Fruit fly (Drosophila melanogaster) whole organism, embryonic: ENCODE data around the gene CG32708.

ENCODE experiments used
- CG13123 ChIP-seq: fragments of 200-800 bp; sonication (Bioruptor generic); optimal IDR thresholded peaks from 2 replicates; lab custom pipeline; 2016; ENCODE audit warnings: missing biosample characterization, missing genetic modification characterization
- CG4730 ChIP-seq: fragments of 200-800 bp; sonication (Bioruptor generic); IDR thresholded peaks from 2 replicates; pipeline ENCODE4 v1.3.6; 2022; ENCODE audit warnings: missing biosample characterization, missing genetic modification characterization
- CTCF ChIP-seq: fragments of 200-800 bp; sonication (Bioruptor generic); optimal IDR thresholded peaks from 2 replicates; lab custom pipeline; 2017; ENCODE audit warnings: missing biosample characterization, mild to moderate bottlenecking, missing genetic modification characterization, moderate library complexity
- eyg ChIP-seq: fragments of 200-800 bp; sonication (Bioruptor generic); optimal IDR thresholded peaks from 3 replicates; lab custom pipeline; 2016; ENCODE audit warnings: missing biosample characterization, missing genetic modification characterization

DNA sequence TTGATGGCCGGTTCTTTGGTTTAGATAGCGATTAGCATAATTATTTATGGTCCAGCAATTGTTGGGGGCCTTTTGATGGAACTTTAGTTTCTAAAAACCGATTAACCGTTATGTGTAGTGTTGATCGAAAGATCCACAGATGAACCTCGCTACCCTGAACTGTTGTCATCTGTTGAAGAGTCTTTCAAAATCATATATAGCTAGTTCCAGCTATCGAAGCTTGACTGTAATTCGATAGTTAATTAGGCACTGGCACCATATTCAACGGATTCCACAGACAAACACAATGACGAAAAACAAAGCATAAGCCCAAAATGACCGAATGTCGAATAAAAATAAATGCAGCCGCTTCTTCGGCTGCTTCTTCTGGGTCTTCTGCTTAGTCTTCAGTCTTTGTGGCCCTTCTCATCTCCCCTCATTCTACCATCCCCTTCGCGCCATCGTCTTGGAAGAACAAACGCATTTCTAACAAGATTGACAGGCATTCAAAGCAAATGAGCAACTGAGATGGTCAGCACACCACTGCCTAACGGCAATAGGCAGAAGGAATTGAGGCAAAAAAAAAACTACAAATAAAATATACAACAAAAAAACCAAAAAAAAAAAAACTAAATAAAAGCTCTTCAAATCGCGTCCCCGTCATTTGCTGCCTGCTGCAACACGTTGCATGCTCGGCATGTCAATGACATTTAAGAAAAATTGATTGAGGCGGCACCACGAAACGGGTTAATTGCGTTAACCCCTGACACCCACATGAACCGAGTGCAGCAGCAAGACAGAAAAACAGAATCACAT, 41.8 kb upstream of the CG32708 start:
- TF ChIP-seq eyg (GFP tag; lab: Kevin White, UChicago) (no peak), CTCF (no peak), CG4730 (GFP tag; lab: Robert Waterston, UW) (no peak), CG13123 (GFP tag; lab: Kevin White, UChicago) (no peak)
